Fruit fly (Drosophila melanogaster) whole organism, adult: ENCODE results near the gene CG14402.

ENCODE experiments used
- CG11617 ChIP-seq: fragments of 200-800 bp; sonication (Bioruptor generic); optimal IDR thresholded peaks from 2 replicates; lab custom pipeline; 2017; ENCODE audit warnings: mild to moderate bottlenecking, missing biosample characterization, missing genetic modification reagents, missing genetic modification characterization
- CG12768 ChIP-seq: fragments of 200-800 bp; sonication (Bioruptor generic); optimal IDR thresholded peaks from 2 replicates; lab custom pipeline; 2017; ENCODE audit warnings: missing biosample characterization, missing genetic modification characterization, mild to moderate bottlenecking, moderate library complexity, missing genetic modification reagents
- CG14711 ChIP-seq: fragments of 200-800 bp; sonication (Bioruptor generic); optimal IDR thresholded peaks from 2 replicates; lab custom pipeline; 2018; ENCODE audit warnings: missing biosample characterization, mild to moderate bottlenecking, missing genetic modification characterization, moderate library complexity
- CG1620 ChIP-seq: fragments of 200-800 bp; sonication (Bioruptor generic); optimal IDR thresholded peaks from 2 replicates; lab custom pipeline; 2016; ENCODE audit warnings: missing biosample characterization, missing genetic modification characterization
- CG33017 ChIP-seq: fragments of 200-800 bp; sonication (Bioruptor generic); optimal IDR thresholded peaks from 2 replicates; lab custom pipeline; 2018; ENCODE audit warnings: missing biosample characterization, mild to moderate bottlenecking, missing genetic modification characterization, moderate library complexity
- CG5204 ChIP-seq: fragments of 200-800 bp; sonication (Bioruptor generic); optimal IDR thresholded peaks from 2 replicates; lab custom pipeline; 2016; ENCODE audit warnings: missing biosample characterization, missing genetic modification characterization
- CG7045 ChIP-seq: fragments of 200-800 bp; sonication (Bioruptor generic); optimal IDR thresholded peaks from 2 replicates; lab custom pipeline; 2017; ENCODE audit warnings: missing biosample characterization, mild to moderate bottlenecking, missing genetic modification characterization
- CG7101 ChIP-seq: fragments of 200-800 bp; sonication (Bioruptor generic); optimal IDR thresholded peaks from 2 replicates; lab custom pipeline; 2018; ENCODE audit warnings: missing biosample characterization, mild to moderate bottlenecking, missing genetic modification characterization, moderate library complexity
- Clk ChIP-seq: fragments of 200-800 bp; sonication (Bioruptor generic); optimal IDR thresholded peaks from 2 replicates; lab custom pipeline; 2017; ENCODE audit warnings: missing biosample characterization, missing genetic modification characterization
- Crg-1 ChIP-seq: fragments of 200-800 bp; sonication (Bioruptor generic); optimal IDR thresholded peaks from 2 replicates; lab custom pipeline; 2016; ENCODE audit warnings: missing biosample characterization, missing genetic modification characterization
- Hr96 ChIP-seq: fragments of 200-800 bp; sonication (Bioruptor generic); optimal IDR thresholded peaks from 2 replicates; lab custom pipeline; 2016; ENCODE audit warnings: missing biosample characterization, missing genetic modification characterization
- Mnt ChIP-seq: fragments of 200-800 bp; sonication (Bioruptor generic); optimal IDR thresholded peaks from 2 replicates; lab custom pipeline; 2016; ENCODE audit warnings: missing biosample characterization, mild to moderate bottlenecking, missing genetic modification characterization
- bab1 ChIP-seq: fragments of 200-800 bp; sonication (Bioruptor generic); optimal IDR thresholded peaks from 3 replicates; lab custom pipeline; 2019; ENCODE audit warnings: missing biosample characterization, mild to moderate bottlenecking, missing genetic modification characterization, moderate library complexity
- cic ChIP-seq: fragments of 200-800 bp; sonication (Bioruptor generic); optimal IDR thresholded peaks from 2 replicates; lab custom pipeline; 2017; ENCODE audit warnings: missing biosample characterization, mild to moderate bottlenecking, missing genetic modification characterization, moderate library complexity
- cnc ChIP-seq, 2 experiments: fragments of >200 bp; optimal IDR thresholded peaks; 2 replicates each; lab custom pipeline; 2017
- kay ChIP-seq: fragments of 200-800 bp; sonication (Bioruptor generic); peaks from one replicate; lab custom pipeline; 2016; ENCODE audit warnings: missing biosample characterization, missing genetic modification characterization, borderline replicate concordance
- ovo ChIP-seq: fragments of 200-800 bp; sonication (Bioruptor generic); optimal IDR thresholded peaks from 2 replicates; lab custom pipeline; 2016; ENCODE audit warnings: missing biosample characterization, missing genetic modification characterization
- pad ChIP-seq: fragments of 200-800 bp; sonication (Bioruptor generic); optimal IDR thresholded peaks from 3 replicates; lab custom pipeline; 2017; ENCODE audit warnings: missing biosample characterization, missing genetic modification characterization, mild to moderate bottlenecking, moderate library complexity, missing genetic modification reagents
- tj ChIP-seq: fragments of 200-800 bp; sonication (Bioruptor generic); optimal IDR thresholded peaks from 3 replicates; lab custom pipeline; 2017; ENCODE audit warnings: missing biosample characterization, mild to moderate bottlenecking, missing genetic modification characterization, moderate library complexity
- toe ChIP-seq: fragments of 200-800 bp; sonication (Bioruptor generic); optimal IDR thresholded peaks from 2 replicates; lab custom pipeline; 2016; ENCODE audit warnings: missing biosample characterization, missing genetic modification characterization

CG14402 gene

dm6 chr2L:20849000-20849399, at the start of gene CG14402:
Gene CG14402, plus strand, starts transcription at chr2L:20849300.
- TF ChIP-seq bab1 (GFP tag; lab: Kevin White, UChicago): no peak
- TF ChIP-seq pad (GFP tag; lab: Kevin White, UChicago): no peak
- no peak for TF ChIP-seq CG7045 (GFP tag; lab: Kevin White, UChicago)
- no peak for TF ChIP-seq ovo (GFP tag; lab: Kevin White, UChicago)
- TF ChIP-seq Crg-1 (GFP tag; lab: Kevin White, UChicago): no peak
- no peak for TF ChIP-seq Hr96 (GFP tag; lab: Kevin White, UChicago)
- no peak for TF ChIP-seq tj
- TF ChIP-seq Mnt (GFP tag; lab: Kevin White, UChicago): no peak
- TF ChIP-seq toe (GFP tag; lab: Kevin White, UChicago): no peak
- TF ChIP-seq CG7101 (tag; lab: Kevin White, UChicago): no peak
- no peak for TF ChIP-seq CG12768 (GFP tag; lab: Kevin White, UChicago)
- no peak for TF ChIP-seq cic (GFP tag; lab: Kevin White, UChicago)
- TF ChIP-seq CG14711 (tag; lab: Kevin White, UChicago): no peak
- TF ChIP-seq kay (GFP tag; lab: Kevin White, UChicago): no peak
- TF ChIP-seq CG1620 (GFP tag; lab: Kevin White, UChicago): no peak
- no peak for TF ChIP-seq CG11617 (GFP tag; lab: Kevin White, UChicago)
- TF ChIP-seq CG5204 (GFP tag; lab: Kevin White, UChicago): no peak

DNA sequence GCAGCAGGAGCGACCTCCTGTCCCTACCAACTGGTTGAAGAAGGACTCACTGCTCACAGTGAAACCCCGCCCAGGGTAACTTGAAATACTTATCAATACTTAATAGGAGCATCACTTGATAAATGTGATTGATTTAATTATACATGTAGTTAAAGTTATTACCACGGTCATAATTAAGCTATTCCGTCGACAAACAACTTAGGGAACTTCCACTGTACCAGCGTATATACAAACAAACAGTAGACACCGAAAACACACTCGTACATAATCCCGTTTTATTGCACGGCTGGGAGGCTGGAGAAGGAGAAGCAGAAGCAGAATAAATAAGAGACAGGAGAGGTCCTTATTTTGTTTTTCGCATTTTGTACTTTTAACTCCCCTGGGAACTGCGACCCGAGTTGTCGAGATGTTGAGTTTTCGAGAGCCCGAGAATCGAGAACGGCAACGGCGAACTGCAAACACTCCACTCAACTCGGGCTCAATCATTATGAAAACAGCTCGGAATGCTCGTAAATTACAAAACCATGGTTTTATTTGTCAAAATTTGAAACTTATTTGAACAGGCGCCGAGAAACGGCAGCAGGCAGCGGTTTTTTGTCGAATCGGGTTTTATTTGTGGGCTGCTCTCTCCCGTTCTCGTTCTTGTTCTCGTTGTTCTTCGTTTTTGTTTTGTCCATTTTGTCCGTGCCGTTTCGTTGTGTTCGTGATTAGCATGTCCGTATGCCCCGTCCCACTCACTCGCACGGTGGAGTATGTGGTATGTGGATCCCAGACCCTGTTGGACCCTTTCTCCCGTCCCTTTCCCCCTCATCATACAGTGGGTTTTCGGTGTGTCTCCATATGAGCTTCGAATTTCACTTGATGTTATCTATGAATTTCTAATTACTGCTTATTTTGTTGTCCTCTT, 48.9 kb upstream of the CG14402 start:
- peak; percentile 97 for TF ChIP-seq pad (GFP tag; lab: Kevin White, UChicago)
- no peak for TF ChIP-seq Hr96 (GFP tag; lab: Kevin White, UChicago)
- TF ChIP-seq CG33017 (tag; lab: Kevin White, UChicago): peak; percentile 3
- TF ChIP-seq kay (GFP tag; lab: Kevin White, UChicago): no peak
- no peak for TF ChIP-seq CG1620 (GFP tag; lab: Kevin White, UChicago)
- TF ChIP-seq cic (GFP tag; lab: Kevin White, UChicago): no peak
- no peak for TF ChIP-seq cnc (optimal IDR thresholded peaks at IDR 0.05; lab: Kevin White, UChicago)
- no peak for TF ChIP-seq CG12768 (GFP tag; lab: Kevin White, UChicago)
- TF ChIP-seq CG5204 (GFP tag; lab: Kevin White, UChicago): no peak
- peak; percentile 7 for TF ChIP-seq CG14711 (tag; lab: Kevin White, UChicago)
- TF ChIP-seq toe (GFP tag; lab: Kevin White, UChicago): no peak
- no peak for TF ChIP-seq Clk
- TF ChIP-seq CG11617 (GFP tag; lab: Kevin White, UChicago): no peak
- peak; percentile 46 for TF ChIP-seq tj
- peak; percentile 4 for TF ChIP-seq ovo (GFP tag; lab: Kevin White, UChicago)
- no peak for TF ChIP-seq Mnt (GFP tag; lab: Kevin White, UChicago)
- TF ChIP-seq CG7045 (GFP tag; lab: Kevin White, UChicago): no peak
- no peak for TF ChIP-seq Crg-1 (GFP tag; lab: Kevin White, UChicago)
- TF ChIP-seq CG7101 (tag; lab: Kevin White, UChicago): no peak
- no peak for TF ChIP-seq bab1 (GFP tag; lab: Kevin White, UChicago)

DNA sequence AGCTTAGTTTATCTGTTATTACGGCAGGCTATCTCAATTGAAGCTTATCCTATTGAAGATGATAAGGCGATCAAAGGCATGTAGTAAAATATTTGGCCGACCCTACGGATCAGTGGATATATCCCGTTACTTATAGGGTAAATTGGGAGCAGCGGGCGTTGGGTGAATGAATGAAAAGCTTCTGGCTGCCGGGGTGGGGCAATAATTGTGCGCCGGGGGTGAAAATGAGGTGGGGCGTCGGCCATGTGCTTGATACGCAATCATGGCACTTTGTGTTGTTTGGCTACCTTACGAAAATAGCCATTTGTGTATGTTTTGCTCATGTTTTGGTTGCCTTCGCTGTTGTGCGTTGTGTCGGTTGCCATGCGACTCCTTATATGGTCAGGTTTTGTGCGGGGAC, 47.3 kb upstream of the CG14402 start:
- no peak for TF ChIP-seq CG5204 (GFP tag; lab: Kevin White, UChicago)
- TF ChIP-seq CG7101 (tag; lab: Kevin White, UChicago): no peak
- no peak for TF ChIP-seq CG14711 (tag; lab: Kevin White, UChicago)
- no peak for TF ChIP-seq tj
- TF ChIP-seq Mnt (GFP tag; lab: Kevin White, UChicago): no peak
- TF ChIP-seq cic (GFP tag; lab: Kevin White, UChicago): no peak
- TF ChIP-seq pad (GFP tag; lab: Kevin White, UChicago): no peak
- TF ChIP-seq kay (GFP tag; lab: Kevin White, UChicago): no peak
- TF ChIP-seq bab1 (GFP tag; lab: Kevin White, UChicago): no peak
- no peak for TF ChIP-seq Hr96 (GFP tag; lab: Kevin White, UChicago)
- TF ChIP-seq CG33017 (tag; lab: Kevin White, UChicago): no peak
- no peak for TF ChIP-seq CG7045 (GFP tag; lab: Kevin White, UChicago)
- no peak for TF ChIP-seq cnc (optimal IDR thresholded peaks at IDR 0.05; lab: Kevin White, UChicago)
- TF ChIP-seq CG1620 (GFP tag; lab: Kevin White, UChicago): no peak
- TF ChIP-seq CG12768 (GFP tag; lab: Kevin White, UChicago): no peak
- TF ChIP-seq ovo (GFP tag; lab: Kevin White, UChicago): no peak
- TF ChIP-seq Crg-1 (GFP tag; lab: Kevin White, UChicago): no peak
- TF ChIP-seq toe (GFP tag; lab: Kevin White, UChicago): no peak

DNA sequence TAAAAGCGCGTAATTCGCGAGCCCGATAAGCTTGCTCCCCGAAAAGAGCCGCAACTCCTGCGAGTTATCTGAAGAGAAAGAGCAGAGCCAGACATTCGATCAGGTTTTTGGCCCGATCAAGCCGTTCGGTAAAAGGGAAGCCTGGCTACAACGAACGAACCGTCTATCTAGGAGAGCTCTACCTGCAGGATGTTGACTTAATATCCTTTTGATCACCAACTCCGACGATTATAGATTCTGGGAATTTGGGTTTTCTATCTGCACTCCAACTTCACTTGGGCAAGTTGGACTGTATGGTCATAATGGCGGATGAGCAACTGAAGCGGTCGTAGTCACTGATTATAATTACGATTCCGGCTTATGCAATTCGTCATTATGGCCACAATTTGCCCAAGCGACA, 46.9 kb upstream of the CG14402 start:
- no peak for TF ChIP-seq CG11617 (GFP tag; lab: Kevin White, UChicago)
- no peak for TF ChIP-seq cnc (optimal IDR thresholded peaks at IDR 0.05; lab: Kevin White, UChicago)
- TF ChIP-seq CG12768 (GFP tag; lab: Kevin White, UChicago): no peak
- no peak for TF ChIP-seq toe (GFP tag; lab: Kevin White, UChicago)
- TF ChIP-seq kay (GFP tag; lab: Kevin White, UChicago): no peak
- TF ChIP-seq CG7101 (tag; lab: Kevin White, UChicago): no peak
- TF ChIP-seq Mnt (GFP tag; lab: Kevin White, UChicago): no peak
- TF ChIP-seq CG33017 (tag; lab: Kevin White, UChicago): no peak
- TF ChIP-seq pad (GFP tag; lab: Kevin White, UChicago): no peak
- no peak for TF ChIP-seq Crg-1 (GFP tag; lab: Kevin White, UChicago)
- no peak for TF ChIP-seq CG14711 (tag; lab: Kevin White, UChicago)
- no peak for TF ChIP-seq tj

DNA sequence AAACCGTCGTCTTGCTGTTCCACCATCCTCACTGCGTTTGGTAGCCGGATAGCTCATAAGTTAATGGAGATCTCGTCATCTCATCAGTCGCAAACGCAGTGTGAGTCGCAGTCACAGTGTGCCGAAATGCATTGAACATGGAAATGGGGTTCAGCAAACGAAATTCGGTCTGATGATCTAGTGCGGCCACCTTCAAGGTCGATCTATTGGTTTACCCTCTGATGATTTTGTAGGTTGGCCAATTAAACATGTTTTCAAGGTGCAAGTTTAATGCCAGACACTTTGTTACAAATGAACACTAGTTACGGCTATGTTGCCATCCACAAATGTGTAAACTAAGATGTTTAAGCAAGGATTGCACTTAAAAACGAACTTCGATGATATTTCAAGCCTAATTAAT, 46.3 kb upstream of the CG14402 start:
- TF ChIP-seq toe (GFP tag; lab: Kevin White, UChicago) (no peak), CG14711 (tag; lab: Kevin White, UChicago) (no peak), CG33017 (tag; lab: Kevin White, UChicago) (no peak), Hr96 (GFP tag; lab: Kevin White, UChicago) (no peak), tj (no peak), Crg-1 (GFP tag; lab: Kevin White, UChicago) (no peak)
